Worm (Caenorhabditis elegans): ENCODE measurements around the gene Y47D7A.12.

- no peak for TF ChIP-seq elt-3 (tag; optimal IDR thresholded peaks at IDR 0.05)
- no peak for TF ChIP-seq fkh-10 (GFP tag; optimal IDR thresholded peaks at IDR 0.05)
- TF ChIP-seq hmg-11 (tag; optimal IDR thresholded peaks at IDR 0.05) = no peak
These were observed 29.4 kb downstream of the Y47D7A.12 start, which contains the start of gene F13A2.4 for ce11 chrV:4400118-4400517.

All from whole organism, L3 larva.